Worm (Caenorhabditis elegans) whole organism, L4/young adult: ENCODE results near the gene sru-29.

Experiments
- dao-5 ChIP-seq: sonication (generic microtip); optimal IDR thresholded peaks from 2 replicates; lab custom pipeline; 2016; ENCODE audit warnings: missing genotype, missing genetic modification characterization, moderate library complexity, missing compliant biosample characterization
- him-1 ChIP-seq: sonication (generic microtip); optimal IDR thresholded peaks from 2 replicates; lab custom pipeline; 2016; ENCODE audit warnings: missing genotype, missing genetic modification reagents, missing genetic modification characterization, missing compliant biosample characterization

DNA sequence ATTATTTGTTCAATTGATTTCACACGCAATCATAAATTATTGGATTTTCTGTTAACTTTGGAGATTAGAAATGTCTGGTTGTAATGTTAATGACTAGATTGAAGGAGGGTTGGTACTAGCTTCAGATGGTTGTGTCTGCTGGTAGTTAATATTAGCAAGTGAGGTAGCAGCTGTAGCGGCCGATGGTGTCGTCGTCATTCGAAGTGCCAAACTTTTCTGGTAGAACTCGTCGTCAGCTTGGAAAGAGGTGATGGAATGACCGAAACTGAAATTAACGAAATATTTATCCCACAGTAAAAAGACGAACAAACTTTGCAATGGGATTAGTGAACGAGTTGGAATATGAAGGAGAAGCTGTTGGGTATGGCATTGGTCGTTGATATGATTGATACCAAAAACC, 46.7 kb upstream of the sru-29 start:
- TF ChIP-seq him-1 (tag; lab: Kevin White, UChicago) = no peak
- TF ChIP-seq dao-5 (tag; lab: Kevin White, UChicago) = no peak
